Worm (Caenorhabditis elegans) whole organism, early embryonic: ENCODE measurements around the gene cyp-13A1.

ENCODE experiments used
- B0310.2 ChIP-seq: sonication (generic microtip); optimal IDR thresholded peaks from 2 replicates; lab custom pipeline; 2016; ENCODE audit warnings: mild to moderate bottlenecking, missing genetic modification characterization, missing compliant biosample characterization
- F13C5.2 ChIP-seq: sonication (generic microtip); optimal IDR thresholded peaks from 2 replicates; lab custom pipeline; 2017; ENCODE audit warnings: mild to moderate bottlenecking, missing genetic modification characterization, inconsistent platforms, missing compliant biosample characterization
- aly-1 ChIP-seq: sonication (generic microtip); optimal IDR thresholded peaks from 2 replicates; lab custom pipeline; 2016; ENCODE audit warnings: missing genetic modification characterization, missing compliant biosample characterization
- ama-1 ChIP-seq: fragments of 150-350 bp; optimal IDR thresholded peaks from 2 replicates; lab custom pipeline; 2014
- ceh-13 ChIP-seq: fragments of 200-800 bp; sonication (Bioruptor generic); optimal IDR thresholded peaks from 2 replicates; lab custom pipeline; 2018; ENCODE audit warnings: mild to moderate bottlenecking, missing genetic modification characterization, missing compliant biosample characterization
- ceh-36 ChIP-seq: sonication (generic microtip); optimal IDR thresholded peaks from 2 replicates; lab custom pipeline; 2016; ENCODE audit warnings: missing genetic modification characterization, inconsistent platforms, missing compliant biosample characterization
- ets-7 ChIP-seq: sonication (generic microtip); optimal IDR thresholded peaks from 2 replicates; lab custom pipeline; 2016; ENCODE audit warnings: missing genotype, missing genetic modification characterization, missing compliant biosample characterization
- flt-1 ChIP-seq: fragments of 200-800 bp; sonication (Bioruptor generic); IDR thresholded peaks from 2 replicates; pipeline ENCODE4 v1.3.6; 2022; ENCODE audit warnings: missing genetic modification characterization, missing compliant biosample characterization
- hmbx-1 ChIP-seq: sonication (generic microtip); optimal IDR thresholded peaks from 2 replicates; lab custom pipeline; 2016; ENCODE audit warnings: mild to moderate bottlenecking, missing genetic modification characterization, missing compliant biosample characterization
- hmg-4 ChIP-seq: fragments of 200-800 bp; sonication (Bioruptor generic); optimal IDR thresholded peaks from 2 replicates; lab custom pipeline; 2018; ENCODE audit warnings: mild to moderate bottlenecking, missing genetic modification characterization, missing compliant biosample characterization
- hnd-1 ChIP-seq: sonication (generic microtip); optimal IDR thresholded peaks from 2 replicates; lab custom pipeline; 2016; ENCODE audit warnings: missing genetic modification characterization, missing compliant biosample characterization
- pes-1 ChIP-seq: fragments of 200-800 bp; sonication (Bioruptor generic); IDR thresholded peaks from 2 replicates; pipeline ENCODE4 v1.3.6; 2022; ENCODE audit warnings: missing genetic modification reagents, missing genetic modification characterization, missing compliant biosample characterization
- scrt-1 ChIP-seq: fragments of 200-800 bp; sonication (Bioruptor generic); IDR thresholded peaks from 2 replicates; pipeline ENCODE4 v1.3.6; 2022; ENCODE audit warnings: missing genetic modification characterization, missing compliant biosample characterization
- sea-1 ChIP-seq: fragments of 200-800 bp; sonication (Bioruptor generic); conservative IDR thresholded peaks from 2 replicates; pipeline ENCODE4 v1.3.6; 2022; ENCODE audit warnings: missing genetic modification characterization, missing compliant biosample characterization
- tbx-11 ChIP-seq: fragments of 200-800 bp; sonication (Bioruptor generic); IDR thresholded peaks from 2 replicates; pipeline ENCODE4 v1.3.6; 2022; ENCODE audit warnings: missing genetic modification characterization, missing compliant biosample characterization
- tbx-37 ChIP-seq: fragments of 200-800 bp; sonication (Bioruptor generic); conservative IDR thresholded peaks from 2 replicates; pipeline ENCODE4 v1.3.6; 2022; ENCODE audit warnings: missing genetic modification reagents, missing genetic modification characterization, missing compliant biosample characterization
- tra-4 ChIP-seq: sonication (generic microtip); optimal IDR thresholded peaks from 2 replicates; lab custom pipeline; 2017; ENCODE audit warnings: missing genetic modification characterization, missing compliant biosample characterization

cyp-13A1 gene

ce11 chrII:9786215-9786614 is 4.4 kb upstream of the cyp-13A1 start:
- TF ChIP-seq pes-1 (GFP tag; lab: Robert Waterston, UW) (no peak), hnd-1 (tag; lab: Kevin White, UChicago) (no peak), F13C5.2 (no peak), hmbx-1 (no peak), hmg-4 (no peak), ceh-13 (GFP tag; lab: Kevin White, UChicago) (no peak), scrt-1 (GFP tag; lab: Robert Waterston, UW) (no peak), B0310.2 (no peak), tbx-11 (GFP tag; lab: Robert Waterston, UW) (no peak), ama-1 (no peak), tbx-37 (GFP tag; lab: Robert Waterston, UW) (no peak), aly-1 (tag; lab: Kevin White, UChicago) (no peak), sea-1 (GFP tag; lab: Robert Waterston, UW) (no peak), ceh-36 (tag; lab: Kevin White, UChicago) (no peak), ets-7 (tag; lab: Kevin White, UChicago) (no peak), tra-4 (tag; lab: Kevin White, UChicago) (no peak)

- no peak for TF ChIP-seq F13C5.2
- TF ChIP-seq tbx-37 (GFP tag; lab: Robert Waterston, UW), result no peak
- no peak for TF ChIP-seq ets-7 (tag; lab: Kevin White, UChicago)
- no peak for TF ChIP-seq ceh-36 (tag; lab: Kevin White, UChicago)
- TF ChIP-seq ama-1, result no peak
- TF ChIP-seq pes-1 (GFP tag; lab: Robert Waterston, UW), result no peak
- no peak for TF ChIP-seq tra-4 (tag; lab: Kevin White, UChicago)
- TF ChIP-seq hnd-1 (tag; lab: Kevin White, UChicago), result no peak
- TF ChIP-seq hmbx-1, result no peak
- no peak for TF ChIP-seq ceh-13 (GFP tag; lab: Kevin White, UChicago)
- TF ChIP-seq tbx-11 (GFP tag; lab: Robert Waterston, UW), result no peak
- TF ChIP-seq sea-1 (GFP tag; lab: Robert Waterston, UW), result no peak
- no peak for TF ChIP-seq scrt-1 (GFP tag; lab: Robert Waterston, UW)
- TF ChIP-seq flt-1 (GFP tag; lab: Robert Waterston, UW), result no peak
- no peak for TF ChIP-seq aly-1 (tag; lab: Kevin White, UChicago)
- no peak for TF ChIP-seq B0310.2
- TF ChIP-seq hmg-4, result no peak
These were observed 540 bp upstream of the cyp-13A1 start, which contains the start of gene T10B9.14 for ce11 chrII:9782337-9782736. Gene T10B9.14 (minus strand): TSS chrII:9782437.

DNA sequence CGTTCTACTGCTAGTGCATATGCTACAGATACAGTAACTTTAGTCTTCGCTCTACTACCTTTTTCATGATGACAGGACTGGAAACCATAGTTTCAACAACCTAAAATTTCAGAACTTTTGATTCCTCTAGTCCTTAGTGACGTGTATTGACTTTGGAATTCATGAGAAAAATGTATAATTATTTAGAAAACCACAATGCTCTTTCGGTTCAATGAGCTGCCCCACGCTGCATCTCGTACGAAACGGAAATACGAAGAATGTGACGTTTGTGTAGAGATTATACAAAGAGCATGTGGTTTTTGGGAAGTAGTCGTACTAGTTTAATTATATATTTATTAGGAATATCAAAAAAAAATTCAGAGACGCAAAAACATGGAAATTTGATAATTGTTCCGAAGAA is 3.3 kb downstream of the cyp-13A1 start:
- TF ChIP-seq tra-4 (tag; lab: Kevin White, UChicago), result no peak
- no peak for TF ChIP-seq hmbx-1
- TF ChIP-seq sea-1 (GFP tag; lab: Robert Waterston, UW), result no peak
- no peak for TF ChIP-seq aly-1 (tag; lab: Kevin White, UChicago)
- no peak for TF ChIP-seq ama-1
- TF ChIP-seq hmg-4, result no peak
- TF ChIP-seq tbx-11 (GFP tag; lab: Robert Waterston, UW), result no peak
- no peak for TF ChIP-seq scrt-1 (GFP tag; lab: Robert Waterston, UW)
- no peak for TF ChIP-seq ets-7 (tag; lab: Kevin White, UChicago)
- TF ChIP-seq ceh-36 (tag; lab: Kevin White, UChicago), result no peak
- no peak for TF ChIP-seq pes-1 (GFP tag; lab: Robert Waterston, UW)
- TF ChIP-seq hnd-1 (tag; lab: Kevin White, UChicago), result no peak
- TF ChIP-seq ceh-13 (GFP tag; lab: Kevin White, UChicago), result no peak
- no peak for TF ChIP-seq F13C5.2
- TF ChIP-seq flt-1 (GFP tag; lab: Robert Waterston, UW), result no peak

- no peak for TF ChIP-seq flt-1 (GFP tag; lab: Robert Waterston, UW)
- TF ChIP-seq hmg-4, result no peak
- TF ChIP-seq sea-1 (GFP tag; lab: Robert Waterston, UW), result no peak
- no peak for TF ChIP-seq tbx-37 (GFP tag; lab: Robert Waterston, UW)
- no peak for TF ChIP-seq tra-4 (tag; lab: Kevin White, UChicago)
- TF ChIP-seq ceh-13 (GFP tag; lab: Kevin White, UChicago), result no peak
- no peak for TF ChIP-seq ceh-36 (tag; lab: Kevin White, UChicago)
- no peak for TF ChIP-seq F13C5.2
- TF ChIP-seq aly-1 (tag; lab: Kevin White, UChicago), result no peak
These were observed 6.0 kb downstream of the cyp-13A1 start, which contains the start of gene T10B9.9 for ce11 chrII:9775790-9776189. Gene T10B9.9 (minus strand): TSS chrII:9775890.

DNA sequence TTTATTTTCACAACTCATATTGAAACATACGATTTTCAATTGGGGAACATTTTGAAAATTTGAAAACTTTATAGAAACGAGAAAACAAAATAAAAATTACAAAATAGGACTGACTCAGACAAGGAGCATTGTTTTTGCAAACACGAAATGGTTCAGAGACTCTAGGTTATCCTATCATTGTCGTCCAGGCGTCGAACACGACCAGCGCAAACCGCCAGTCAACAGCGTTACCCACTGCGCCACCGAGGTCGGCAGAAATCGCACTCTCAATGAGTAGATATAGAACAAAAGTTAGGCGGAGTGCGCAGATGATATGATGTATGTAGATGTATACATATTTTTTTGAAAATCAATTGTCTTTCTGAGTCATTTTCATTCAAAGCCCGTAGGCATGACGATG is 7.1 kb downstream of the cyp-13A1 start:
- TF ChIP-seq B0310.2, result peak; percentile 71
- TF ChIP-seq hmbx-1, result peak; percentile 67
- peak; percentile 60 for TF ChIP-seq hnd-1 (tag; lab: Kevin White, UChicago)
- peak; percentile 86 for TF ChIP-seq F13C5.2
- TF ChIP-seq ceh-13 (GFP tag; lab: Kevin White, UChicago), result peak; percentile 79
- TF ChIP-seq scrt-1 (GFP tag; lab: Robert Waterston, UW), result peak; percentile 92
- TF ChIP-seq ets-7 (tag; lab: Kevin White, UChicago), result peak; percentile 60
- peak; percentile 68 for TF ChIP-seq ceh-36 (tag; lab: Kevin White, UChicago)
- no peak for TF ChIP-seq hmg-4
- TF ChIP-seq sea-1 (GFP tag; lab: Robert Waterston, UW), result peak; percentile 92
- TF ChIP-seq tbx-37 (GFP tag; lab: Robert Waterston, UW), result peak; percentile 87
- peak; percentile 90 for TF ChIP-seq tbx-11 (GFP tag; lab: Robert Waterston, UW)
- TF ChIP-seq ama-1, result no peak
- TF ChIP-seq flt-1 (GFP tag; lab: Robert Waterston, UW), result peak; percentile 87
- TF ChIP-seq tra-4 (tag; lab: Kevin White, UChicago), result peak; percentile 56
- peak; percentile 91 for TF ChIP-seq pes-1 (GFP tag; lab: Robert Waterston, UW)
- TF ChIP-seq aly-1 (tag; lab: Kevin White, UChicago), result peak; percentile 87

DNA sequence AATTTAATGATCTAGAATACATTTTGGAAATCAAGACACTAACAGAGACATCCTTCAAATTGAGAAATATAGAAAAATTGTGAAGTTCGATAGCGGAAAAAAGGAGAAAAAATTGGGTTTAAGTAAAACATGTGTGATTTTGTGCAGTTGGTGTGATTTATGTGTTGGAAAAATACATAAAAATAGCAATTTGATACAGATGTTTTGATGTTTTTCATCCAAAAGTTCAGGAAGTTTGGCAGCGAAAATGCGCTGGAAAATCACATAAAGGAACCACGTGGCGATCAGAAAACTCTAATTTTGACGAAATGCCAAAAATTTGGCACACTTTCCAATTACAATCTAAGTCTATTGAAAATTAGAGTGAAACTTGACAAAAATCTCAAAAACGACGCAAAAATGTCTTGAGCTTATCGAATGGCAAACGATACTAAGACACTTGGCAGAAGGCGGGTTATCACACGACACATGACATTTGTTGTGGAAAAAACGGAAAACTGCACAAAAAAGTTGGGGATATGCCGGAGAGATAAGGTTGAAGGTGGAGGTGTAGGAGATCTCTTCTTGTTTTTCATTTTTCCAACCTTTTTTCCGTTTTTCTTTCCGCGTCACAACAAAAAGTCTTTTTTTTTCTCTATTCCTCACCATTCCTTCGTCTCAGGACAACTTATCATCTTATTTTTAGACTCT is 7.8 kb downstream of the cyp-13A1 start, which contains the start of gene ZK1321.4:
TSS of gene ZK1321.4 (minus strand) at position 51 of the 690 bp plus-strand sequence.
- TF ChIP-seq sea-1 (GFP tag; lab: Robert Waterston, UW) (no peak), B0310.2 (no peak), tbx-11 (GFP tag; lab: Robert Waterston, UW) (no peak), tra-4 (tag; lab: Kevin White, UChicago) (no peak), F13C5.2 (no peak), tbx-37 (GFP tag; lab: Robert Waterston, UW) (no peak), ceh-36 (tag; lab: Kevin White, UChicago) (no peak)
